Fruit fly (Drosophila melanogaster) Kc167 (cell line): ENCODE data around the gene mbm.

Experiments used
- h ChIP-seq: fragments of >200 bp; optimal IDR thresholded peaks from 3 replicates; lab custom pipeline; 2018; ENCODE audit warnings: missing external identifiers
- psq ChIP-seq: fragments of >200 bp; optimal IDR thresholded peaks from 2 replicates; lab custom pipeline; 2017; ENCODE audit warnings: missing external identifiers

DNA sequence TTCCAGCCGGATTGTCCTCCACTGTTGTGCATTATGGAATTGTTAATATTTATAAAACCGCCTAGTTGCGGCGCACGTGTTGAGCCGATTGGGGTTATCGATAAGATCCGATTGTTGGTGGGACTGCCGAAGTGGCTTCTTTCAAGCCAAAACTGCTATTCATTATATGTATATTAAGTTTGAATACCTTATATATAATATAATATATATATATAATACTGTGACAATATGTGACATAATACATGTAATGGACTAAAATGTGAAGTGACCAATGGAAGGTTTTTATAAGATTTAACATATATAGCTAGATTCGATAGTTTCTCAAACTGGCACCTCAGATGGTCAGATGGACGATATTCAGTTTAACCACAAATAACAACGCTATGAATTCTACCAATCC is at the start of gene mbm, which contains the start of gene CG11555:
- TF ChIP-seq psq: no peak
- TF ChIP-seq h (lab: Kevin White, UChicago): no peak
